Worm (Caenorhabditis elegans) whole organism, L2 larva: ENCODE measurements around the gene moc-1.

ENCODE experiments used
- lin-39 ChIP-seq: fragments of 150-350 bp; optimal IDR thresholded peaks from 2 replicates; lab custom pipeline; 2014; ENCODE audit warnings: missing biosample characterization, missing genetic modification reagents, missing genetic modification characterization
- peb-1 ChIP-seq: fragments of 150-350 bp; optimal IDR thresholded peaks from 2 replicates; lab custom pipeline; 2014; ENCODE audit warnings: missing biosample characterization, missing genetic modification characterization
- unc-62 ChIP-seq: fragments of 150-350 bp; optimal IDR thresholded peaks from 2 replicates; lab custom pipeline; 2014; ENCODE audit warnings: missing biosample characterization, missing genetic modification reagents, missing genetic modification characterization

DNA sequence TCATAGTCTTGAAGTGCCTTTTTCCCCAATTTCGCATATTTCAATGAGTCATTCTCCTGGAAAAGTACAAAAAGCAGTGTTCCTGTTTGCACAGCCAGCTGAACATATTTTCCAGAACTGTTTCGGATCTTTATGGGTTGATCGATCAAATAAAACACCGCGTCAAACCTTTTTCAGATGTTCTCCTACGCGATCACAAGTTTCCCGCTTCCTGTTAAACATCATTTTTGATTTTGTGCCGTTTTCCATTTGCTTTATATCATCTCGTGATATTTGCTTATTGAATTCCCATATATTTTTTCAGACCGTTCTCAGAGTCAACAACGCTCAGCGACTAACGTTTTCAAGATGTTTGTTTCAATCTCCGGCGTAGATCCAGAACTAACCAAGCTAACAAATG, 36.3 kb upstream of the moc-1 start, which contains the start of gene C07A4.3:
- TF ChIP-seq lin-39 (tag; lab: Kevin White, UChicago) = no peak
- TF ChIP-seq peb-1 (tag; lab: Kevin White, UChicago) = no peak
- no peak for TF ChIP-seq unc-62 (GFP tag; lab: Kevin White, UChicago)
